Fruit fly (Drosophila melanogaster) whole organism, prepupa: ENCODE results near the gene fit.

Experiments used
- CG10631 ChIP-seq: fragments of 200-800 bp; sonication (Bioruptor generic); optimal IDR thresholded peaks from 2 replicates; lab custom pipeline; 2016; ENCODE audit warnings: missing biosample characterization, missing genetic modification characterization
- CG3032 ChIP-seq: fragments of 200-800 bp; optimal IDR thresholded peaks from 2 replicates; lab custom pipeline; 2019; ENCODE audit warnings: missing biosample characterization, mild to moderate bottlenecking, missing genetic modification characterization, moderate library complexity
- CG31627 ChIP-seq: fragments of 200-800 bp; sonication (Bioruptor generic); optimal IDR thresholded peaks from 3 replicates; lab custom pipeline; 2016; ENCODE audit warnings: missing biosample characterization, missing genetic modification characterization
- CG6276 ChIP-seq: fragments of 200-800 bp; sonication (Bioruptor generic); optimal IDR thresholded peaks from 2 replicates; lab custom pipeline; 2017; ENCODE audit warnings: missing biosample characterization, mild to moderate bottlenecking, missing genetic modification characterization
- Eip75B ChIP-seq: fragments of 200-800 bp; sonication (Bioruptor generic); optimal IDR thresholded peaks from 3 replicates; lab custom pipeline; 2016; ENCODE audit warnings: missing biosample characterization, missing genetic modification characterization
- Gug ChIP-seq: fragments of 200-800 bp; sonication (Bioruptor generic); IDR thresholded peaks from 2 replicates; pipeline ENCODE4 v1.3.6; 2022; ENCODE audit warnings: missing biosample characterization, missing genetic modification characterization
- Hr38 ChIP-seq: sonication (Bioruptor generic); optimal IDR thresholded peaks from 2 replicates; lab custom pipeline; 2016; ENCODE audit warnings: missing biosample characterization, missing genetic modification characterization
- OdsH ChIP-seq: fragments of 200-800 bp; sonication (Bioruptor generic); optimal IDR thresholded peaks from 3 replicates; lab custom pipeline; 2016; ENCODE audit warnings: missing biosample characterization, missing genetic modification characterization
- Sox15 ChIP-seq: fragments of 200-800 bp; sonication (Bioruptor generic); optimal IDR thresholded peaks from 3 replicates; lab custom pipeline; 2016; ENCODE audit warnings: missing biosample characterization, missing genetic modification characterization
- acj6 ChIP-seq: fragments of 200-800 bp; sonication (Bioruptor generic); optimal IDR thresholded peaks from 3 replicates; lab custom pipeline; 2016; ENCODE audit warnings: missing biosample characterization, missing genetic modification characterization
- esn ChIP-seq: fragments of 200-800 bp; sonication (Bioruptor generic); optimal IDR thresholded peaks from 2 replicates; lab custom pipeline; 2016; ENCODE audit warnings: missing biosample characterization, mild to moderate bottlenecking, missing genetic modification characterization, moderate library complexity
- fkh ChIP-seq: fragments of 200-800 bp; sonication (Bioruptor generic); optimal IDR thresholded peaks from 3 replicates; lab custom pipeline; 2017; ENCODE audit warnings: missing biosample characterization, mild to moderate bottlenecking, missing genetic modification characterization, moderate library complexity
- topi ChIP-seq: fragments of 200-800 bp; sonication (Bioruptor generic); optimal IDR thresholded peaks from 3 replicates; lab custom pipeline; 2016; ENCODE audit warnings: missing biosample characterization, missing genetic modification characterization

dm6 chr3R:21839636-21840035 is 44.6 kb downstream of the fit start:
- TF ChIP-seq topi (GFP tag; lab: Kevin White, UChicago) (peak; percentile 45), acj6 (peak; percentile 72), fkh (GFP tag; lab: Kevin White, UChicago) (no peak), CG3032 (peak; percentile 91), Sox15 (GFP tag; lab: Kevin White, UChicago) (no peak), OdsH (GFP tag; lab: Kevin White, UChicago) (peak; percentile 69), CG10631 (GFP tag; lab: Kevin White, UChicago) (peak; percentile 80), Hr38 (GFP tag; lab: Kevin White, UChicago) (no peak), CG31627 (GFP tag; lab: Kevin White, UChicago) (peak; percentile 23), Gug (GFP tag; lab: Robert Waterston, UW) (no peak), Eip75B (GFP tag; lab: Kevin White, UChicago) (peak; percentile 18), CG6276 (GFP tag; lab: Kevin White, UChicago) (peak; percentile 88), esn (peak; percentile 64)
